Fruit fly (Drosophila melanogaster) whole organism, embryonic: ENCODE data around the gene CG2256.
A peak's percentile ranks its signal among the peaks of the same experiment; 100 is the strongest.

ENCODE experiments used
- Adf1 ChIP-seq: fragments of 200-800 bp; sonication (Bioruptor generic); IDR thresholded peaks from 2 replicates; pipeline ENCODE4 v1.3.6; 2022; ENCODE audit warnings: missing biosample characterization, missing genetic modification characterization
- C15 ChIP-seq: fragments of 200-800 bp; sonication (Bioruptor generic); IDR thresholded peaks from 3 replicates; pipeline ENCODE4 v1.3.6; 2022; ENCODE audit warnings: missing biosample characterization, missing genetic modification characterization
- CG10366 ChIP-seq: fragments of 200-800 bp; sonication (Bioruptor generic); IDR thresholded peaks from 2 replicates; pipeline ENCODE4 v1.3.6; 2022; ENCODE audit warnings: missing biosample characterization, missing genetic modification characterization
- CG10543 ChIP-seq: fragments of 200-800 bp; sonication (Bioruptor generic); optimal IDR thresholded peaks from 3 replicates; lab custom pipeline; 2017; ENCODE audit warnings: missing biosample characterization, mild to moderate bottlenecking, missing genetic modification characterization, moderate library complexity
- CG11085 ChIP-seq: fragments of 200-800 bp; sonication (Bioruptor generic); IDR thresholded peaks from 2 replicates; pipeline ENCODE4 v1.3.6; 2022; ENCODE audit warnings: missing biosample characterization, missing genetic modification characterization
- CG13296 ChIP-seq: fragments of 200-800 bp; sonication (Bioruptor generic); optimal IDR thresholded peaks from 3 replicates; lab custom pipeline; 2018; ENCODE audit warnings: missing biosample characterization, mild to moderate bottlenecking, missing genetic modification characterization
- CG13894 ChIP-seq: fragments of 200-800 bp; sonication (Bioruptor generic); optimal IDR thresholded peaks from 3 replicates; lab custom pipeline; 2018; ENCODE audit warnings: missing biosample characterization, mild to moderate bottlenecking, missing genetic modification characterization, moderate library complexity
- CG15011 ChIP-seq: fragments of 200-800 bp; sonication (Bioruptor generic); optimal IDR thresholded peaks from 3 replicates; lab custom pipeline; 2018; ENCODE audit warnings: missing biosample characterization, mild to moderate bottlenecking, missing genetic modification characterization
- CG15696 ChIP-seq: fragments of 200-800 bp; sonication (Bioruptor generic); optimal IDR thresholded peaks from 2 replicates; lab custom pipeline; 2019; ENCODE audit warnings: missing biosample characterization, mild to moderate bottlenecking, missing genetic modification characterization, moderate library complexity
- CG1603 ChIP-seq: fragments of 200-800 bp; sonication (Bioruptor generic); optimal IDR thresholded peaks from 2 replicates; lab custom pipeline; 2019; ENCODE audit warnings: missing biosample characterization, mild to moderate bottlenecking, missing genetic modification characterization, moderate library complexity
- CG16863 ChIP-seq: fragments of 200-800 bp; sonication (Bioruptor generic); optimal IDR thresholded peaks from 3 replicates; lab custom pipeline; 2016; ENCODE audit warnings: missing biosample characterization, missing genetic modification characterization
- CG17361 ChIP-seq: fragments of 200-800 bp; sonication (Bioruptor generic); IDR thresholded peaks from 3 replicates; pipeline ENCODE4 v1.3.6; 2022; ENCODE audit warnings: missing biosample characterization, missing genetic modification characterization
- CG2199 ChIP-seq: fragments of 200-800 bp; sonication (Bioruptor generic); IDR thresholded peaks from 3 replicates; pipeline ENCODE4 v1.3.6; 2022; ENCODE audit warnings: missing biosample characterization, missing genetic modification characterization
- CG2202 ChIP-seq: fragments of 200-800 bp; sonication (Bioruptor generic); optimal IDR thresholded peaks from 2 replicates; lab custom pipeline; 2018; ENCODE audit warnings: missing biosample characterization, mild to moderate bottlenecking, missing genetic modification characterization
- CG30020 ChIP-seq: fragments of 200-800 bp; optimal IDR thresholded peaks from 2 replicates; lab custom pipeline; 2019; ENCODE audit warnings: missing biosample characterization, mild to moderate bottlenecking, missing genetic modification characterization, moderate library complexity
- CG34224 ChIP-seq: fragments of 200-800 bp; sonication (Bioruptor generic); IDR thresholded peaks from 3 replicates; pipeline ENCODE4 v1.3.6; 2022; ENCODE audit warnings: missing biosample characterization, missing genetic modification characterization; ENCODE audit not compliant: partially characterized antibody
- CG34422 ChIP-seq: fragments of 200-800 bp; sonication (Bioruptor generic); IDR thresholded peaks from 3 replicates; pipeline ENCODE4 v1.3.6; 2022; ENCODE audit warnings: missing biosample characterization, missing genetic modification characterization
- CG5245 ChIP-seq: fragments of 200-800 bp; sonication (Bioruptor generic); optimal IDR thresholded peaks from 3 replicates; lab custom pipeline; 2016; ENCODE audit warnings: missing biosample characterization, missing genetic modification characterization
- CG7556 ChIP-seq: fragments of 200-800 bp; sonication (Bioruptor generic); optimal IDR thresholded peaks from 2 replicates; lab custom pipeline; 2017; ENCODE audit warnings: missing biosample characterization, mild to moderate bottlenecking, missing genetic modification characterization
- CG7786 ChIP-seq: fragments of 200-800 bp; sonication (Bioruptor generic); optimal IDR thresholded peaks from 2 replicates; lab custom pipeline; 2016; ENCODE audit warnings: missing biosample characterization, missing genetic modification characterization
- CG8388 ChIP-seq: fragments of 200-800 bp; sonication (Bioruptor generic); optimal IDR thresholded peaks from 2 replicates; lab custom pipeline; 2019; ENCODE audit warnings: missing biosample characterization, mild to moderate bottlenecking, missing genetic modification characterization, moderate library complexity
- CG9876 ChIP-seq: fragments of 200-800 bp; sonication (Bioruptor generic); optimal IDR thresholded peaks from 2 replicates; lab custom pipeline; 2016; ENCODE audit warnings: missing biosample characterization, missing genetic modification characterization
- Camta ChIP-seq: fragments of 200-800 bp; sonication (Bioruptor generic); optimal IDR thresholded peaks from 2 replicates; lab custom pipeline; 2016; ENCODE audit warnings: missing biosample characterization, missing genetic modification characterization
- Dbx ChIP-seq: fragments of 200-800 bp; sonication (Bioruptor generic); IDR thresholded peaks from 3 replicates; pipeline ENCODE4 v1.3.6; 2022; ENCODE audit warnings: missing biosample characterization, missing genetic modification characterization
- E2f2 ChIP-seq: fragments of 200-800 bp; sonication (Bioruptor generic); IDR thresholded peaks from 2 replicates; pipeline ENCODE4 v1.3.6; 2022; ENCODE audit warnings: missing biosample characterization, missing genetic modification characterization
- ERR ChIP-seq: fragments of 200-800 bp; sonication (Bioruptor generic); optimal IDR thresholded peaks from 2 replicates; lab custom pipeline; 2016; ENCODE audit warnings: missing biosample characterization, missing genetic modification characterization
- Fer3 ChIP-seq: fragments of 200-800 bp; sonication (Bioruptor generic); optimal IDR thresholded peaks from 2 replicates; lab custom pipeline; 2018; ENCODE audit warnings: missing biosample characterization, mild to moderate bottlenecking, missing genetic modification characterization, moderate library complexity
- GATAe ChIP-seq: fragments of 200-800 bp; sonication (Bioruptor generic); conservative IDR thresholded peaks from 2 replicates; pipeline ENCODE4 v1.3.6; 2022; ENCODE audit warnings: missing biosample characterization, missing genetic modification characterization
- Hand ChIP-seq: fragments of 200-800 bp; sonication (Bioruptor generic); optimal IDR thresholded peaks from 2 replicates; lab custom pipeline; 2017; ENCODE audit warnings: mild to moderate bottlenecking, missing biosample characterization, missing genetic modification reagents, missing genetic modification characterization
- Hr51 ChIP-seq, 2 experiments: fragments of 200-800 bp; sonication (Bioruptor generic); optimal IDR thresholded peaks; 2 replicates in 1 of 2; 3 replicates in 1 of 2; lab custom pipeline; 2016 to 2018; ENCODE audit warnings: missing biosample characterization in 2 of 2, missing genetic modification characterization in 2 of 2, mild to moderate bottlenecking in 1 of 2, moderate library complexity in 1 of 2
- Mes4 ChIP-seq: fragments of 200-800 bp; sonication (Bioruptor generic); optimal IDR thresholded peaks from 2 replicates; lab custom pipeline; 2016; ENCODE audit warnings: missing biosample characterization, missing genetic modification characterization
- NC2α ChIP-seq: fragments of 200-800 bp; sonication (Bioruptor generic); optimal IDR thresholded peaks from 2 replicates; lab custom pipeline; 2016; ENCODE audit warnings: missing biosample characterization, missing genetic modification characterization
- Vsx1 ChIP-seq: fragments of 200-800 bp; sonication (Bioruptor generic); optimal IDR thresholded peaks from 2 replicates; lab custom pipeline; 2017; ENCODE audit warnings: missing biosample characterization, mild to moderate bottlenecking, missing genetic modification characterization, missing genetic modification reagents
- YL-1 ChIP-seq: fragments of 200-800 bp; sonication (Bioruptor generic); optimal IDR thresholded peaks from 3 replicates; lab custom pipeline; 2017; ENCODE audit warnings: missing biosample characterization, mild to moderate bottlenecking, missing genetic modification characterization
- az2 ChIP-seq: fragments of 200-800 bp; sonication (Bioruptor generic); optimal IDR thresholded peaks from 3 replicates; lab custom pipeline; 2016; ENCODE audit warnings: missing biosample characterization, missing genetic modification characterization
- crol ChIP-seq: fragments of 200-800 bp; sonication (Bioruptor generic); IDR thresholded peaks from 2 replicates; pipeline ENCODE4 v1.3.6; 2022; ENCODE audit warnings: missing biosample characterization, missing genetic modification characterization
- fd64A ChIP-seq: fragments of 200-800 bp; sonication (Bioruptor generic); optimal IDR thresholded peaks from 3 replicates; lab custom pipeline; 2018; ENCODE audit warnings: missing biosample characterization, mild to moderate bottlenecking, missing genetic modification characterization
- grau ChIP-seq: fragments of 200-800 bp; optimal IDR thresholded peaks from 3 replicates; lab custom pipeline; 2019; ENCODE audit warnings: missing biosample characterization, mild to moderate bottlenecking, missing genetic modification characterization, moderate library complexity
- gro ChIP-seq: fragments of 200-800 bp; sonication (Bioruptor generic); optimal IDR thresholded peaks from 2 replicates; lab custom pipeline; 2016; ENCODE audit warnings: missing biosample characterization, missing genetic modification characterization
- her ChIP-seq: fragments of 200-800 bp; sonication (Bioruptor generic); optimal IDR thresholded peaks from 2 replicates; lab custom pipeline; 2016; ENCODE audit warnings: missing biosample characterization, missing genetic modification characterization
- jumu ChIP-seq: fragments of 200-800 bp; sonication (Bioruptor generic); optimal IDR thresholded peaks from 3 replicates; lab custom pipeline; 2016; ENCODE audit warnings: missing biosample characterization, missing genetic modification characterization
- maf-S ChIP-seq: fragments of 200-800 bp; sonication (Bioruptor generic); optimal IDR thresholded peaks from 2 replicates; lab custom pipeline; 2016; ENCODE audit warnings: missing biosample characterization, missing genetic modification characterization
- nau ChIP-seq: fragments of 200-800 bp; sonication (Bioruptor generic); optimal IDR thresholded peaks from 3 replicates; lab custom pipeline; 2017; ENCODE audit warnings: missing biosample characterization, mild to moderate bottlenecking, missing genetic modification characterization, missing genetic modification reagents
- nmo ChIP-seq: fragments of 200-800 bp; sonication (Bioruptor generic); optimal IDR thresholded peaks from 2 replicates; lab custom pipeline; 2018; ENCODE audit warnings: missing biosample characterization, mild to moderate bottlenecking, missing genetic modification characterization, moderate library complexity
- ranshi ChIP-seq: fragments of 200-800 bp; sonication (Bioruptor generic); IDR thresholded peaks from 2 replicates; pipeline ENCODE4 v1.3.6; 2022; ENCODE audit warnings: missing biosample characterization, missing genetic modification characterization
- rib ChIP-seq: fragments of 200-800 bp; sonication (Bioruptor generic); IDR thresholded peaks from 2 replicates; pipeline ENCODE4 v1.3.6; 2022; ENCODE audit warnings: missing biosample characterization, missing genetic modification characterization
- ro ChIP-seq: fragments of 200-800 bp; sonication (Bioruptor generic); IDR thresholded peaks from 2 replicates; pipeline ENCODE4 v1.3.6; 2022; ENCODE audit warnings: missing biosample characterization, missing genetic modification characterization
- sens-2 ChIP-seq: fragments of 200-800 bp; sonication (Bioruptor generic); IDR thresholded peaks from 2 replicates; pipeline ENCODE4 v1.3.6; 2022; ENCODE audit warnings: missing biosample characterization, missing genetic modification characterization
- sim ChIP-seq: fragments of 200-800 bp; sonication (Bioruptor generic); IDR thresholded peaks from 2 replicates; pipeline ENCODE4 v1.3.6; 2022; ENCODE audit warnings: missing biosample characterization, missing genetic modification characterization
- sr ChIP-seq: fragments of 200-800 bp; sonication (Bioruptor generic); IDR thresholded peaks from 3 replicates; pipeline ENCODE4 v1.3.6; 2022; ENCODE audit warnings: missing biosample characterization, missing genetic modification characterization
- tin ChIP-seq: fragments of 200-800 bp; sonication (Bioruptor generic); optimal IDR thresholded peaks from 3 replicates; lab custom pipeline; 2016; ENCODE audit warnings: missing biosample characterization, missing genetic modification characterization
- tna ChIP-seq: fragments of 200-800 bp; sonication (Bioruptor generic); IDR thresholded peaks from 2 replicates; pipeline ENCODE4 v1.3.6; 2022; ENCODE audit warnings: missing biosample characterization, missing genetic modification characterization; ENCODE audit not compliant: partially characterized antibody

CG2256 gene

DNA sequence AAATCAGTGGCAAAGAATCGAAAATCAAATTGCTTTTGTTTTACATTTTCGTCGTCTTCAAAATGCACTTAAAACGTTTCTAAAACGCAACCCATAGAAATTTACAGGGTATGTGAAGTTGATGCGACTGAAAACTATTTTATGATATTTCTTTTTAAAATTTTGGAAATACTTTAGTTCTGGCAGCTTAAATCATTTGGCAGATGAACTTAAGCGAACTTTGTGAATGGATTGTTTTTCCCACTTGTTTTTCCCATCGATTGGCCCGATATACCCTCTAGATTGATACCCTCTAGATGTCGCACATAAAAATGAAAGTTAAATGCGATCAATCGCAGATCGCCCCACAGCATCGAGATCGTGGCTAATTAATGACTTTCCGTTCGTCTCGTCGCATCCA is 39.1 kb upstream of the CG2256 start (continued):
- TF ChIP-seq fd64A (peak; percentile 47), nmo (GFP tag; lab: Kevin White, UChicago) (peak; percentile 73), rib (GFP tag; lab: Robert Waterston, UW) (no peak), CG17361 (GFP tag; lab: Robert Waterston, UW) (peak; percentile 56; the same call in 2 of the 3 replicates), Hand (GFP tag; lab: Kevin White, UChicago) (no peak), NC2α (GFP tag; lab: Kevin White, UChicago) (no peak), sens-2 (GFP tag; lab: Robert Waterston, UW) (peak; percentile 57), Hr51 (GFP tag; optimal IDR thresholded peaks at IDR 0.05; lab: Kevin White, UChicago) (peak in 1 of 2 experiments; percentile 65), CG5245 (GFP tag; lab: Kevin White, UChicago) (peak; percentile 36), YL-1 (GFP tag; lab: Kevin White, UChicago) (no peak), CG34422 (GFP tag; lab: Robert Waterston, UW) (peak; percentile 70; the same call in 2 of the 3 replicates), GATAe (no peak), CG9876 (GFP tag; lab: Kevin White, UChicago) (no peak), her (GFP tag; lab: Kevin White, UChicago) (no peak), CG16863 (peak; percentile 55), CG10366 (GFP tag; lab: Robert Waterston, UW) (peak; percentile 54; the same call in 1 of the 2 replicates), maf-S (GFP tag; lab: Kevin White, UChicago) (peak; percentile 6), az2 (GFP tag; lab: Kevin White, UChicago) (peak; percentile 69), CG15011 (no peak), CG2199 (GFP tag; lab: Robert Waterston, UW) (no peak), Mes4 (GFP tag; lab: Kevin White, UChicago) (peak; percentile 59), Adf1 (no peak), CG2202 (peak; percentile 58), Camta (GFP tag; lab: Kevin White, UChicago) (peak; percentile 35), Dbx (GFP tag; lab: Robert Waterston, UW) (no peak), CG8388 (GFP tag; lab: Kevin White, UChicago) (peak; percentile 74), jumu (GFP tag; lab: Kevin White, UChicago) (no peak), C15 (GFP tag; lab: Robert Waterston, UW) (no peak), gro (GFP tag; lab: Kevin White, UChicago) (no peak), CG7786 (GFP tag; lab: Kevin White, UChicago) (no peak), CG10543 (GFP tag; lab: Kevin White, UChicago) (no peak), CG34224 (GFP tag; lab: Robert Waterston, UW) (no peak), sim (GFP tag; lab: Robert Waterston, UW) (peak; percentile 34; the same call in 1 of the 2 replicates), CG13296 (GFP tag; lab: Kevin White, UChicago) (no peak), nau (no peak), tna (GFP tag; lab: Robert Waterston, UW) (no peak), CG11085 (no peak), E2f2 (peak; percentile 29; the same call in 1 of the 2 replicates), grau (tag; lab: Kevin White, UChicago) (peak; percentile 57), CG1603 (peak; percentile 84), CG13894 (tag; lab: Kevin White, UChicago) (no peak), ERR (GFP tag; lab: Kevin White, UChicago) (no peak), CG7556 (GFP tag; lab: Kevin White, UChicago) (peak; percentile 24), CG30020 (tag; lab: Kevin White, UChicago) (no peak), ro (GFP tag; lab: Robert Waterston, UW) (no peak), crol (GFP tag; lab: Robert Waterston, UW) (no peak), Fer3 (tag; lab: Kevin White, UChicago) (peak; percentile 9), Vsx1 (GFP tag; lab: Kevin White, UChicago) (no peak), tin (peak; percentile 45), ranshi (GFP tag; lab: Robert Waterston, UW) (peak; percentile 50; the same call in 1 of the 2 replicates), CG15696 (no peak), sr (GFP tag; lab: Robert Waterston, UW) (no peak)
